Fruit fly (Drosophila melanogaster) whole organism, embryonic: ENCODE results near the gene RpS26.
A peak's percentile ranks its signal among the peaks of the same experiment; 100 is the strongest.

ENCODE experiments used
- CG10321 ChIP-seq: fragments of 200-800 bp; sonication (Bioruptor generic); IDR thresholded peaks from 2 replicates; pipeline ENCODE4 v1.3.6; 2022; ENCODE audit warnings: missing biosample characterization, missing genetic modification characterization
- CG10462 ChIP-seq: fragments of 200-800 bp; sonication (Bioruptor generic); optimal IDR thresholded peaks from 2 replicates; lab custom pipeline; 2016; ENCODE audit warnings: missing biosample characterization, missing genetic modification characterization
- CG12104 ChIP-seq: fragments of 200-800 bp; sonication (Bioruptor generic); optimal IDR thresholded peaks from 3 replicates; lab custom pipeline; 2016; ENCODE audit warnings: missing biosample characterization, missing genetic modification characterization
- CG12942 ChIP-seq: fragments of 200-800 bp; sonication (Bioruptor generic); optimal IDR thresholded peaks from 3 replicates; lab custom pipeline; 2016; ENCODE audit warnings: missing biosample characterization, missing genetic modification characterization
- CG13287 ChIP-seq: fragments of 200-800 bp; sonication (Bioruptor generic); IDR thresholded peaks from 2 replicates; pipeline ENCODE4 v1.3.6; 2022; ENCODE audit warnings: missing biosample characterization, missing genetic modification characterization; ENCODE audit not compliant: partially characterized antibody
- CG1603 ChIP-seq: fragments of 200-800 bp; sonication (Bioruptor generic); optimal IDR thresholded peaks from 2 replicates; lab custom pipeline; 2019; ENCODE audit warnings: missing biosample characterization, mild to moderate bottlenecking, missing genetic modification characterization, moderate library complexity
- CG16863 ChIP-seq: fragments of 200-800 bp; sonication (Bioruptor generic); optimal IDR thresholded peaks from 3 replicates; lab custom pipeline; 2016; ENCODE audit warnings: missing biosample characterization, missing genetic modification characterization
- CG17612 ChIP-seq: fragments of 200-800 bp; sonication (Bioruptor generic); IDR thresholded peaks from 2 replicates; pipeline ENCODE4 v1.3.6; 2022; ENCODE audit warnings: missing biosample characterization, missing genetic modification characterization
- CG2199 ChIP-seq: fragments of 200-800 bp; sonication (Bioruptor generic); IDR thresholded peaks from 3 replicates; pipeline ENCODE4 v1.3.6; 2022; ENCODE audit warnings: missing biosample characterization, missing genetic modification characterization
- CG30431 ChIP-seq: fragments of 200-800 bp; sonication (Bioruptor generic); optimal IDR thresholded peaks from 2 replicates; lab custom pipeline; 2017; ENCODE audit warnings: missing biosample characterization, missing genetic modification characterization
- CG3065 ChIP-seq: fragments of 200-800 bp; sonication (Bioruptor generic); optimal IDR thresholded peaks from 2 replicates; lab custom pipeline; 2016; ENCODE audit warnings: missing biosample characterization, missing genetic modification characterization
- CG33557 ChIP-seq: fragments of 200-800 bp; sonication (Bioruptor generic); optimal IDR thresholded peaks from 2 replicates; lab custom pipeline; 2019; ENCODE audit warnings: missing biosample characterization, mild to moderate bottlenecking, missing genetic modification characterization, moderate library complexity
- CG34376 ChIP-seq: fragments of 200-800 bp; sonication (Bioruptor generic); optimal IDR thresholded peaks from 2 replicates; lab custom pipeline; 2018; ENCODE audit warnings: missing biosample characterization, mild to moderate bottlenecking, missing genetic modification characterization
- CG3995 ChIP-seq: fragments of 200-800 bp; sonication (Bioruptor generic); optimal IDR thresholded peaks from 3 replicates; lab custom pipeline; 2016; ENCODE audit warnings: missing biosample characterization, missing genetic modification characterization
- CG42726 ChIP-seq: fragments of 200-800 bp; sonication (Bioruptor generic); IDR thresholded peaks from 2 replicates; pipeline ENCODE4 v1.3.6; 2022; ENCODE audit warnings: missing biosample characterization, missing genetic modification characterization; ENCODE audit not compliant: partially characterized antibody
- CG43689 ChIP-seq: fragments of 200-800 bp; sonication (Bioruptor generic); IDR thresholded peaks from 2 replicates; pipeline ENCODE4 v1.3.6; 2022; ENCODE audit warnings: missing biosample characterization, missing genetic modification characterization
- CG6272 ChIP-seq: fragments of 200-800 bp; sonication (Bioruptor generic); IDR thresholded peaks from 2 replicates; pipeline ENCODE4 v1.3.6; 2022; ENCODE audit warnings: missing biosample characterization, missing genetic modification characterization
- CG9609 ChIP-seq: fragments of 200-800 bp; sonication (Bioruptor generic); optimal IDR thresholded peaks from 3 replicates; lab custom pipeline; 2016; ENCODE audit warnings: missing biosample characterization, missing genetic modification characterization
- D19A ChIP-seq: fragments of 200-800 bp; optimal IDR thresholded peaks from 3 replicates; lab custom pipeline; 2019; ENCODE audit warnings: missing biosample characterization, mild to moderate bottlenecking, missing genetic modification characterization, moderate library complexity
- Dip3 ChIP-seq: fragments of 200-800 bp; sonication (Bioruptor generic); optimal IDR thresholded peaks from 3 replicates; lab custom pipeline; 2016; ENCODE audit warnings: missing biosample characterization, missing genetic modification characterization
- Doc3 ChIP-seq: fragments of 200-800 bp; sonication (Bioruptor generic); IDR thresholded peaks from 3 replicates; pipeline ENCODE4 v1.3.6; 2022; ENCODE audit warnings: missing biosample characterization, missing genetic modification characterization; ENCODE audit not compliant: partially characterized antibody
- H2.0 ChIP-seq: fragments of 200-800 bp; sonication (Bioruptor generic); IDR thresholded peaks from 2 replicates; pipeline ENCODE4 v1.3.6; 2022; ENCODE audit warnings: missing biosample characterization, missing genetic modification characterization
- HHEX ChIP-seq: fragments of 200-800 bp; sonication (Bioruptor generic); optimal IDR thresholded peaks from 3 replicates; lab custom pipeline; 2017; ENCODE audit warnings: missing biosample characterization, mild to moderate bottlenecking, missing genetic modification characterization, missing genetic modification reagents
- HLH54F ChIP-seq: fragments of 200-800 bp; sonication (Bioruptor generic); optimal IDR thresholded peaks from 3 replicates; lab custom pipeline; 2016; ENCODE audit warnings: missing biosample characterization, missing genetic modification characterization
- Jarid2 ChIP-seq: fragments of 200-800 bp; sonication (Bioruptor generic); optimal IDR thresholded peaks from 3 replicates; lab custom pipeline; 2017; ENCODE audit warnings: mild to moderate bottlenecking, missing biosample characterization, missing genetic modification reagents, missing genetic modification characterization
- MESR4 ChIP-seq: fragments of 200-800 bp; sonication (Bioruptor generic); optimal IDR thresholded peaks from 2 replicates; lab custom pipeline; 2018; ENCODE audit warnings: missing biosample characterization, mild to moderate bottlenecking, missing genetic modification characterization, moderate library complexity
- NFAT ChIP-seq: fragments of 200-800 bp; sonication (Bioruptor generic); IDR thresholded peaks from 2 replicates; pipeline ENCODE4 v1.3.6; 2022; ENCODE audit warnings: missing biosample characterization, missing genetic modification characterization
- NfI ChIP-seq: fragments of 200-800 bp; sonication (Bioruptor generic); optimal IDR thresholded peaks from 3 replicates; lab custom pipeline; 2018; ENCODE audit warnings: missing biosample characterization, mild to moderate bottlenecking, missing genetic modification characterization, moderate library complexity
- Ravus ChIP-seq: fragments of 200-800 bp; sonication (Bioruptor generic); IDR thresholded peaks from 2 replicates; pipeline ENCODE4 v1.3.6; 2022; ENCODE audit warnings: missing biosample characterization, missing genetic modification characterization
- Tbp ChIP-seq: fragments of >200 bp; optimal IDR thresholded peaks from 2 replicates; lab custom pipeline; 2018; ENCODE audit warnings: missing biosample characterization, missing genetic modification characterization
- YL-1 ChIP-seq: fragments of 200-800 bp; sonication (Bioruptor generic); optimal IDR thresholded peaks from 3 replicates; lab custom pipeline; 2017; ENCODE audit warnings: missing biosample characterization, mild to moderate bottlenecking, missing genetic modification characterization
- bab2 ChIP-seq: fragments of 200-800 bp; sonication (Bioruptor generic); optimal IDR thresholded peaks from 2 replicates; lab custom pipeline; 2016; ENCODE audit warnings: missing biosample characterization, missing genetic modification characterization
- bigmax ChIP-seq: fragments of 200-800 bp; sonication (Bioruptor generic); optimal IDR thresholded peaks from 2 replicates; lab custom pipeline; 2018; ENCODE audit warnings: missing biosample characterization, mild to moderate bottlenecking, missing genetic modification characterization
- bowl ChIP-seq: fragments of 200-800 bp; sonication (Bioruptor generic); IDR thresholded peaks from 2 replicates; pipeline ENCODE4 v1.3.6; 2022; ENCODE audit warnings: missing biosample characterization, missing genetic modification characterization
- chif ChIP-seq, 2 experiments: fragments of 200-800 bp; sonication (Bioruptor generic); optimal IDR thresholded peaks; 3 replicates each; lab custom pipeline; 2016; ENCODE audit warnings: missing biosample characterization in 2 of 2, missing genetic modification characterization in 2 of 2
- crol ChIP-seq: fragments of 200-800 bp; sonication (Bioruptor generic); IDR thresholded peaks from 2 replicates; pipeline ENCODE4 v1.3.6; 2022; ENCODE audit warnings: missing biosample characterization, missing genetic modification characterization
- disco-r ChIP-seq: fragments of 200-800 bp; sonication (Bioruptor generic); optimal IDR thresholded peaks from 2 replicates; lab custom pipeline; 2016; ENCODE audit warnings: missing biosample characterization, missing genetic modification characterization
- esg ChIP-seq: fragments of 200-800 bp; sonication (Bioruptor generic); conservative IDR thresholded peaks from 2 replicates; pipeline ENCODE4 v1.3.6; 2022; ENCODE audit warnings: missing biosample characterization, missing genetic modification characterization
- fru ChIP-seq: fragments of >200 bp; optimal IDR thresholded peaks from 2 replicates; lab custom pipeline; 2017
- fu2 ChIP-seq: fragments of 200-800 bp; sonication (Bioruptor generic); optimal IDR thresholded peaks from 2 replicates; lab custom pipeline; 2016; ENCODE audit warnings: missing biosample characterization, missing genetic modification characterization
- her ChIP-seq: fragments of 200-800 bp; sonication (Bioruptor generic); optimal IDR thresholded peaks from 2 replicates; lab custom pipeline; 2016; ENCODE audit warnings: missing biosample characterization, missing genetic modification characterization
- hth ChIP-seq: fragments of >200 bp; optimal IDR thresholded peaks from 2 replicates; lab custom pipeline; 2017; ENCODE audit warnings: inconsistent platforms
- ken ChIP-seq: fragments of 200-800 bp; sonication (Bioruptor generic); IDR thresholded peaks from 3 replicates; pipeline ENCODE4 v1.3.6; 2022; ENCODE audit warnings: missing biosample characterization, missing genetic modification characterization
- luna ChIP-seq: fragments of 200-800 bp; sonication (Bioruptor generic); optimal IDR thresholded peaks from 2 replicates; lab custom pipeline; 2016; ENCODE audit warnings: missing biosample characterization, missing genetic modification characterization
- odd ChIP-seq: fragments of 200-800 bp; sonication (Bioruptor generic); optimal IDR thresholded peaks from 2 replicates; lab custom pipeline; 2017; ENCODE audit warnings: missing biosample characterization, mild to moderate bottlenecking, missing genetic modification characterization
- pnt ChIP-seq: fragments of 200-800 bp; sonication (Bioruptor generic); optimal IDR thresholded peaks from 3 replicates; lab custom pipeline; 2016; ENCODE audit warnings: missing biosample characterization, missing genetic modification characterization
- row ChIP-seq: fragments of 200-800 bp; sonication (Bioruptor generic); IDR thresholded peaks from 3 replicates; pipeline ENCODE4 v1.3.6; 2022; ENCODE audit warnings: missing biosample characterization, missing genetic modification characterization
- run ChIP-seq: fragments of 200-800 bp; sonication (Bioruptor generic); optimal IDR thresholded peaks from 3 replicates; lab custom pipeline; 2018; ENCODE audit warnings: missing biosample characterization, mild to moderate bottlenecking, missing genetic modification characterization
- shn ChIP-seq: fragments of 200-800 bp; sonication (Bioruptor generic); optimal IDR thresholded peaks from 3 replicates; lab custom pipeline; 2016; ENCODE audit warnings: missing biosample characterization, missing genetic modification characterization
- ssp ChIP-seq: fragments of 200-800 bp; sonication (Bioruptor generic); IDR thresholded peaks from 2 replicates; pipeline ENCODE4 v1.3.6; 2022; ENCODE audit warnings: missing biosample characterization, missing genetic modification characterization
- trem ChIP-seq: fragments of 200-800 bp; optimal IDR thresholded peaks from 3 replicates; lab custom pipeline; 2019; ENCODE audit warnings: missing biosample characterization, mild to moderate bottlenecking, missing genetic modification characterization, moderate library complexity
- unpg ChIP-seq: fragments of 200-800 bp; sonication (Bioruptor generic); optimal IDR thresholded peaks from 3 replicates; lab custom pipeline; 2018; ENCODE audit warnings: missing biosample characterization, mild to moderate bottlenecking, missing genetic modification characterization, moderate library complexity

RpS26 gene

DNA sequence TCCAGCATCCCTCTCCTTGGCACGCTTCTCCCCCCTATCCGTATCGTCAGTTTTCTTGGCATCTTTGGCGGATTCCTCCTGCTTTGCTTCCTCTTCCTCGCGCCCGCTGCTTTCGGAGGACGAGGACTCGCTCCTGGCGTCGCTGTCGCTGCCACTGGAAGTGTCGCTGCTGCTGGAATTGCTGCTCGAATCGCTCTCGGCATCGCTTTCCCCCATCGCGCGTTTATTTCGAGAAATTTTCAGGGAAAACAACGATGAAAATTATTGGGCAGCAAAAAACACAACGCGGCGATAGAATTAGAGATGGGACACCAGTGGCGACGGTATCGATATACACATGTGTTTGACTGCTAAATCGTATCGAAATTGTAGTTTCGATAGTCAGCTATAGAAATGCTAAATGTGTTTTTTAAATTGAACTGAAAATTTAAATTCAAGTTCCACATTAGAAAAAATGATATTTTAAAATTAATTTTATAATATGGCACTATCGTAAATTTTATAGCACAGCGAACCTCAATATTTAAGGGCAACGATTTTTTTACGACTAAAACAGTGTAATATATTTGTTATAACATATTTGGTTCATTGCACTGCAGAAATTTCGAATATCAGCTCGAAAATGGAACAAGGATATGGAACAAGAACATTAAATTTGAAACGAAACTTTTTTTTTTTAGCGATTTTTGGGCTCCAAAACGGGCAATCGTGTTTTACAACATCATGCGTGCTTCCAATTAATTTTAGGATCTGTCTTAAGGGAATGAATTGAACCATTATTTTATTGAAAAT, 5.8 kb upstream of the RpS26 start, which contains the start of gene ncm (continued):
- no peak for TF ChIP-seq esg (GFP tag; lab: Robert Waterston, UW)
- TF ChIP-seq MESR4 (GFP tag; lab: Kevin White, UChicago): peak; percentile 73
- TF ChIP-seq fru (lab: Kevin White, UChicago): no peak
- TF ChIP-seq CG3995: no peak
- TF ChIP-seq CG30431: no peak
- TF ChIP-seq H2.0: no peak
- no peak for TF ChIP-seq run (tag; lab: Kevin White, UChicago)
- TF ChIP-seq chif (GFP tag; optimal IDR thresholded peaks at IDR 0.05; lab: Kevin White, UChicago): no peak
- TF ChIP-seq Ravus (GFP tag; lab: Robert Waterston, UW): no peak
- TF ChIP-seq CG16863: no peak
- no peak for TF ChIP-seq CG6272 (GFP tag; lab: Robert Waterston, UW)
- TF ChIP-seq CG13287: peak; percentile 94
- TF ChIP-seq CG10462: no peak
- no peak for TF ChIP-seq HLH54F
- TF ChIP-seq disco-r (GFP tag; lab: Kevin White, UChicago): no peak
- TF ChIP-seq hth: no peak
- TF ChIP-seq CG12942 (GFP tag; lab: Kevin White, UChicago): no peak
- no peak for TF ChIP-seq CG9609 (GFP tag; lab: Kevin White, UChicago)
- TF ChIP-seq bowl (GFP tag; lab: Robert Waterston, UW): no peak
- no peak for TF ChIP-seq D19A
- TF ChIP-seq ken (GFP tag; lab: Robert Waterston, UW): no peak
- 0 out of 2 replicates have a peak, but pooled peaks have one; percentile 22 for TF ChIP-seq crol (GFP tag; lab: Robert Waterston, UW)
- no peak for TF ChIP-seq CG43689 (GFP tag; lab: Robert Waterston, UW)
- no peak for TF ChIP-seq Jarid2
- peak; percentile 8 for TF ChIP-seq CG33557 (GFP tag; lab: Kevin White, UChicago)
- TF ChIP-seq CG3065: no peak
- no peak for TF ChIP-seq CG10321 (GFP tag; lab: Robert Waterston, UW)
- no peak for TF ChIP-seq unpg
- TF ChIP-seq CG42726 (GFP tag; lab: Robert Waterston, UW): peak; percentile 71; the same call in 1 of the 2 replicates
- TF ChIP-seq row (GFP tag; lab: Robert Waterston, UW): peak; percentile 79
- no peak for TF ChIP-seq bab2 (GFP tag; lab: Kevin White, UChicago)
- peak; percentile 54 for TF ChIP-seq trem
- TF ChIP-seq NFAT (GFP tag; lab: Robert Waterston, UW): no peak
- TF ChIP-seq CG1603: peak; percentile 93
- TF ChIP-seq NfI (GFP tag; lab: Kevin White, UChicago): no peak
- TF ChIP-seq CG17612: no peak
- TF ChIP-seq fu2 (GFP tag; lab: Kevin White, UChicago): no peak
- TF ChIP-seq her (GFP tag; lab: Kevin White, UChicago): no peak
- no peak for TF ChIP-seq CG2199 (GFP tag; lab: Robert Waterston, UW)
- TF ChIP-seq Tbp (GFP tag; lab: Kevin White, UChicago): no peak
- no peak for TF ChIP-seq Dip3
- no peak for TF ChIP-seq CG12104 (GFP tag; lab: Kevin White, UChicago)
- TF ChIP-seq Doc3 (GFP tag; lab: Robert Waterston, UW): peak; percentile 77
- TF ChIP-seq pnt (GFP tag; lab: Kevin White, UChicago): no peak
- TF ChIP-seq YL-1: peak; percentile 55
- TF ChIP-seq ssp (GFP tag; lab: Robert Waterston, UW): peak; percentile 24; the same call in 1 of the 2 replicates
- no peak for TF ChIP-seq HHEX
- no peak for TF ChIP-seq shn (GFP tag; lab: Kevin White, UChicago)
- TF ChIP-seq CG34376 (GFP tag; lab: Kevin White, UChicago): no peak
- no peak for TF ChIP-seq bigmax (GFP tag; lab: Kevin White, UChicago)
- TF ChIP-seq luna (GFP tag; lab: Kevin White, UChicago): no peak
- no peak for TF ChIP-seq odd (GFP tag; lab: Kevin White, UChicago)
